ENCODE assay signal across 1 fruit fly cellular context in genomic region chr2L:7204172-7204482, dm6.
TF ChIP-seq lines count a peak whose summit lies in the region.

Gene CG4502, minus strand, starts transcription at chr2L:7204264.

TF ChIP-seq in whole organism, embryonic, 481 proteins besides CTCF, POLR2A, EP300 and RAD21 (continued from another document and continues in another):
- TF ChIP-seq Vsx1 (GFP tag; optimal IDR thresholded peaks at IDR 0.05; lab: Kevin White, UChicago) = no peak
- TF ChIP-seq gro (GFP tag; optimal IDR thresholded peaks at IDR 0.05; lab: Kevin White, UChicago) = peak; percentile 45
- peak; percentile 100 for TF ChIP-seq E2f2 (GFP tag; IDR thresholded peaks at IDR 0.05; lab: Robert Waterston, UW)
- no peak for TF ChIP-seq disco-r (GFP tag; optimal IDR thresholded peaks at IDR 0.05; lab: Kevin White, UChicago)
- TF ChIP-seq H2.0 (GFP tag; IDR thresholded peaks at IDR 0.05; lab: Robert Waterston, UW) = no peak
- TF ChIP-seq klu (GFP tag; IDR thresholded peaks at IDR 0.05; lab: Robert Waterston, UW) = no peak
- TF ChIP-seq CG12391 (tag; optimal IDR thresholded peaks at IDR 0.05; lab: Kevin White, UChicago) = peak; percentile 15
- no peak for TF ChIP-seq jumu (GFP tag; optimal IDR thresholded peaks at IDR 0.05; lab: Kevin White, UChicago)
- no peak for TF ChIP-seq Blimp-1 (GFP tag; optimal IDR thresholded peaks at IDR 0.05; lab: Kevin White, UChicago)
- TF ChIP-seq CG4854 (GFP tag; optimal IDR thresholded peaks at IDR 0.05; lab: Kevin White, UChicago) = no peak
- TF ChIP-seq Hr3 (GFP tag; optimal IDR thresholded peaks at IDR 0.05; lab: Kevin White, UChicago) = no peak
- TF ChIP-seq CG6813 (GFP tag; optimal IDR thresholded peaks at IDR 0.05; lab: Kevin White, UChicago) = no peak
- TF ChIP-seq C15 (GFP tag; IDR thresholded peaks at IDR 0.05; lab: Robert Waterston, UW) = no peak
- peak; percentile 99 for TF ChIP-seq CG14860 (GFP tag; IDR thresholded peaks at IDR 0.05; lab: Robert Waterston, UW; ENCODE audit: partially characterized antibody)
- no peak for TF ChIP-seq seq (GFP tag; IDR thresholded peaks at IDR 0.05; lab: Robert Waterston, UW)
- peak; percentile 100 for TF ChIP-seq CG42726 (GFP tag; IDR thresholded peaks at IDR 0.05; lab: Robert Waterston, UW; ENCODE audit: partially characterized antibody)
- TF ChIP-seq CG9876 (GFP tag; optimal IDR thresholded peaks at IDR 0.05; lab: Kevin White, UChicago) = no peak
- TF ChIP-seq CG9932 (GFP tag; IDR thresholded peaks at IDR 0.05; lab: Robert Waterston, UW) = peak; percentile 78
- peak; percentile 91 for TF ChIP-seq Med (GFP tag; lab: Kevin White, UChicago)
- TF ChIP-seq CG7839 (tag; optimal IDR thresholded peaks at IDR 0.05; lab: Kevin White, UChicago) = no peak
- TF ChIP-seq oc (tag; optimal IDR thresholded peaks at IDR 0.05; lab: Kevin White, UChicago) = no peak
- peak; percentile 30 for TF ChIP-seq CG10147 (GFP tag; optimal IDR thresholded peaks at IDR 0.05; lab: Kevin White, UChicago)
- no peak for TF ChIP-seq gsb (GFP tag; IDR thresholded peaks at IDR 0.05; lab: Robert Waterston, UW)
- no peak for TF ChIP-seq eve (GFP tag; optimal IDR thresholded peaks at IDR 0.05; lab: Kevin White, UChicago)
- TF ChIP-seq CG1792 (GFP tag; optimal IDR thresholded peaks at IDR 0.05; lab: Kevin White, UChicago) = peak; percentile 21
- no peak for TF ChIP-seq ash1 (GFP tag; optimal IDR thresholded peaks at IDR 0.05; lab: Kevin White, UChicago)
- TF ChIP-seq trem (tag; optimal IDR thresholded peaks at IDR 0.05; lab: Kevin White, UChicago) = peak; percentile 75
- TF ChIP-seq CkIIα-i1 (GFP tag; IDR thresholded peaks at IDR 0.05; lab: Robert Waterston, UW) = no peak
- no peak for TF ChIP-seq CG10209 (GFP tag; optimal IDR thresholded peaks at IDR 0.05; lab: Kevin White, UChicago)
- no peak for TF ChIP-seq CG10274 (GFP tag; optimal IDR thresholded peaks at IDR 0.05; lab: Kevin White, UChicago)
- no peak for TF ChIP-seq fru (optimal IDR thresholded peaks at IDR 0.05; lab: Kevin White, UChicago)
- TF ChIP-seq sisA (GFP tag; IDR thresholded peaks at IDR 0.05; lab: Robert Waterston, UW) = no peak
- TF ChIP-seq CG4282 (GFP tag; optimal IDR thresholded peaks at IDR 0.05; lab: Kevin White, UChicago) = no peak
- TF ChIP-seq br (optimal IDR thresholded peaks at IDR 0.05; lab: Kevin White, UChicago) = no peak
- no peak for TF ChIP-seq CG4328 (GFP tag; optimal IDR thresholded peaks at IDR 0.05; lab: Kevin White, UChicago)
- peak; percentile 23 for TF ChIP-seq Side (GFP tag; optimal IDR thresholded peaks at IDR 0.05; lab: Kevin White, UChicago)
- no peak for TF ChIP-seq CG18764 (GFP tag; optimal IDR thresholded peaks at IDR 0.05; lab: Kevin White, UChicago)
- TF ChIP-seq CG12744 (GFP tag; optimal IDR thresholded peaks at IDR 0.05; lab: Kevin White, UChicago) = no peak
- TF ChIP-seq CG7372 (GFP tag; IDR thresholded peaks at IDR 0.05; lab: Robert Waterston, UW) = no peak
- no peak for TF ChIP-seq HLH3B (GFP tag; IDR thresholded peaks at IDR 0.05; lab: Robert Waterston, UW)
- no peak for TF ChIP-seq gcm2 (GFP tag; optimal IDR thresholded peaks at IDR 0.05; lab: Kevin White, UChicago)
- no peak for TF ChIP-seq Drgx (GFP tag; IDR thresholded peaks at IDR 0.05; lab: Robert Waterston, UW)
- peak; percentile 60 for TF ChIP-seq CG3847 (GFP tag; IDR thresholded peaks at IDR 0.05; lab: Robert Waterston, UW)
- peak; percentile 21 for TF ChIP-seq Dek (tag; optimal IDR thresholded peaks at IDR 0.05; lab: Kevin White, UChicago)
- TF ChIP-seq CG11696 (GFP tag; IDR thresholded peaks at IDR 0.05; lab: Robert Waterston, UW) = no peak
- peak; percentile 77 for TF ChIP-seq sob (GFP tag; IDR thresholded peaks at IDR 0.05; lab: Robert Waterston, UW)
- peak; percentile 97 for TF ChIP-seq pzg (GFP tag; optimal IDR thresholded peaks at IDR 0.05; lab: Kevin White, UChicago)
- TF ChIP-seq Scr (GFP tag; IDR thresholded peaks at IDR 0.05; lab: Robert Waterston, UW; ENCODE audit: partially characterized antibody) = peak; percentile 98
- TF ChIP-seq insv (GFP tag; optimal IDR thresholded peaks at IDR 0.05; lab: Kevin White, UChicago) = peak in 1 of 2 experiments; percentile 6
- no peak for TF ChIP-seq sim (GFP tag; IDR thresholded peaks at IDR 0.05; lab: Robert Waterston, UW)
- no peak for TF ChIP-seq Poxn (GFP tag; IDR thresholded peaks at IDR 0.05; lab: Robert Waterston, UW)
- no peak for TF ChIP-seq Doc2 (GFP tag; IDR thresholded peaks at IDR 0.05; lab: Robert Waterston, UW)
- TF ChIP-seq corto (GFP tag; optimal IDR thresholded peaks at IDR 0.05; lab: Kevin White, UChicago) = no peak
- TF ChIP-seq Chrac-16 (GFP tag; optimal IDR thresholded peaks at IDR 0.05; lab: Kevin White, UChicago) = no peak
- TF ChIP-seq Trl (optimal IDR thresholded peaks at IDR 0.05; lab: Kevin White, UChicago) = no peak
- peak; percentile 36 for TF ChIP-seq Trl (GFP tag; optimal IDR thresholded peaks at IDR 0.05; lab: Kevin White, UChicago)
- TF ChIP-seq Aef1 (GFP tag; IDR thresholded peaks at IDR 0.05; lab: Robert Waterston, UW) = no peak
- no peak for TF ChIP-seq CG10543 (GFP tag; optimal IDR thresholded peaks at IDR 0.05; lab: Kevin White, UChicago)
- no peak for TF ChIP-seq dan (GFP tag; IDR thresholded peaks at IDR 0.05; lab: Robert Waterston, UW)
- no peak for TF ChIP-seq CG3726 (GFP tag; IDR thresholded peaks at IDR 0.05; lab: Robert Waterston, UW)
- peak; percentile 73 for TF ChIP-seq MBD-R2 (GFP tag; IDR thresholded peaks at IDR 0.05; lab: Robert Waterston, UW)
- TF ChIP-seq dimm (GFP tag; IDR thresholded peaks at IDR 0.05; lab: Robert Waterston, UW) = no peak
- no peak for TF ChIP-seq kay (GFP tag; optimal IDR thresholded peaks at IDR 0.05; lab: Kevin White, UChicago)
- TF ChIP-seq ab (GFP tag; optimal IDR thresholded peaks at IDR 0.05; lab: Kevin White, UChicago) = no peak
- TF ChIP-seq D (optimal IDR thresholded peaks at IDR 0.05; lab: Kevin White, UChicago) = no peak
- TF ChIP-seq D (GFP tag; optimal IDR thresholded peaks at IDR 0.05; lab: Kevin White, UChicago) = no peak
- no peak for TF ChIP-seq Abd-B (GFP tag; optimal IDR thresholded peaks at IDR 0.05; lab: Kevin White, UChicago)
- TF ChIP-seq gt (GFP tag; IDR thresholded peaks at IDR 0.05; lab: Robert Waterston, UW) = no peak
- no peak for TF ChIP-seq nau (GFP tag; optimal IDR thresholded peaks at IDR 0.05; lab: Kevin White, UChicago)
- TF ChIP-seq Dfd (GFP tag; optimal IDR thresholded peaks at IDR 0.05; lab: Kevin White, UChicago) = no peak
- no peak for TF ChIP-seq CG7745 (tag; optimal IDR thresholded peaks at IDR 0.05; lab: Kevin White, UChicago)
- TF ChIP-seq h (optimal IDR thresholded peaks at IDR 0.05; lab: Kevin White, UChicago) = no peak
- TF ChIP-seq schlank (tag; optimal IDR thresholded peaks at IDR 0.05; lab: Kevin White, UChicago) = no peak
- TF ChIP-seq CG11456 (GFP tag; IDR thresholded peaks at IDR 0.05; lab: Robert Waterston, UW) = no peak
- no peak for TF ChIP-seq scrt (GFP tag; optimal IDR thresholded peaks at IDR 0.05; lab: Kevin White, UChicago)
- no peak for TF ChIP-seq HLHmδ (GFP tag; optimal IDR thresholded peaks at IDR 0.05; lab: Kevin White, UChicago)
- TF ChIP-seq Sox100B (GFP tag; optimal IDR thresholded peaks at IDR 0.05; lab: Kevin White, UChicago) = no peak
- TF ChIP-seq CG43689 (GFP tag; IDR thresholded peaks at IDR 0.05; lab: Robert Waterston, UW) = no peak
- no peak for TF ChIP-seq CG12942 (GFP tag; optimal IDR thresholded peaks at IDR 0.05; lab: Kevin White, UChicago)
- TF ChIP-seq CG8478 (optimal IDR thresholded peaks at IDR 0.05; lab: Kevin White, UChicago) = no peak
- no peak for TF ChIP-seq Fer3 (tag; optimal IDR thresholded peaks at IDR 0.05; lab: Kevin White, UChicago)
- no peak for TF ChIP-seq CG18011 (GFP tag; optimal IDR thresholded peaks at IDR 0.05; lab: Kevin White, UChicago)
- no peak for TF ChIP-seq CG31365 (tag; optimal IDR thresholded peaks at IDR 0.05; lab: Kevin White, UChicago)
- no peak for TF ChIP-seq toy (GFP tag; IDR thresholded peaks at IDR 0.05; lab: Robert Waterston, UW)
- no peak for TF ChIP-seq CG13296 (GFP tag; optimal IDR thresholded peaks at IDR 0.05; lab: Kevin White, UChicago)
- TF ChIP-seq nerfin-1 (tag; optimal IDR thresholded peaks at IDR 0.05; lab: Kevin White, UChicago) = no peak
- no peak for TF ChIP-seq CG7357 (GFP tag; IDR thresholded peaks at IDR 0.05; lab: Robert Waterston, UW)
- peak; percentile 79 for TF ChIP-seq GATAe (GFP tag; conservative IDR thresholded peaks at IDR 0.05; lab: Robert Waterston, UW)
- no peak for TF ChIP-seq Hr78 (GFP tag; optimal IDR thresholded peaks at IDR 0.05; lab: Kevin White, UChicago)
- no peak for TF ChIP-seq cg (GFP tag; optimal IDR thresholded peaks at IDR 0.05; lab: Kevin White, UChicago)
- no peak for TF ChIP-seq CG15269 (tag; optimal IDR thresholded peaks at IDR 0.05; lab: Kevin White, UChicago)
- TF ChIP-seq CG1233 (GFP tag; optimal IDR thresholded peaks at IDR 0.05; lab: Kevin White, UChicago) = no peak
- TF ChIP-seq CG6175 (GFP tag; IDR thresholded peaks at IDR 0.05; lab: Robert Waterston, UW) = no peak
- no peak for TF ChIP-seq CG9215 (GFP tag; IDR thresholded peaks at IDR 0.05; lab: Robert Waterston, UW)
- peak; percentile 7 for TF ChIP-seq maf-S (GFP tag; optimal IDR thresholded peaks at IDR 0.05; lab: Kevin White, UChicago)
- peak; percentile 37 for TF ChIP-seq phol (tag; optimal IDR thresholded peaks at IDR 0.05; lab: Kevin White, UChicago)
- peak; percentile 78 for TF ChIP-seq CG15514 (GFP tag; optimal IDR thresholded peaks at IDR 0.05; lab: Kevin White, UChicago)
- TF ChIP-seq Myb (GFP tag; optimal IDR thresholded peaks at IDR 0.05; lab: Kevin White, UChicago) = peak; percentile 78
- no peak for TF ChIP-seq CG30020 (tag; optimal IDR thresholded peaks at IDR 0.05; lab: Kevin White, UChicago)
- TF ChIP-seq CG8388 (GFP tag; optimal IDR thresholded peaks at IDR 0.05; lab: Kevin White, UChicago) = no peak
- TF ChIP-seq CG34422 (GFP tag; IDR thresholded peaks at IDR 0.05; lab: Robert Waterston, UW) = no peak
- peak; percentile 98 for TF ChIP-seq stwl (tag; optimal IDR thresholded peaks at IDR 0.05; lab: Kevin White, UChicago)
- TF ChIP-seq grn (GFP tag; optimal IDR thresholded peaks at IDR 0.05; lab: Kevin White, UChicago) = no peak
- TF ChIP-seq al (GFP tag; IDR thresholded peaks at IDR 0.05; lab: Robert Waterston, UW) = no peak
- TF ChIP-seq pnt (GFP tag; optimal IDR thresholded peaks at IDR 0.05; lab: Kevin White, UChicago) = no peak
- no peak for TF ChIP-seq NC2β (GFP tag; optimal IDR thresholded peaks at IDR 0.05; lab: Kevin White, UChicago)
- no peak for TF ChIP-seq CG11398 (GFP tag; optimal IDR thresholded peaks at IDR 0.05; lab: Kevin White, UChicago)
- TF ChIP-seq lmd (GFP tag; IDR thresholded peaks at IDR 0.05; lab: Robert Waterston, UW) = no peak
- TF ChIP-seq Tbp (GFP tag; optimal IDR thresholded peaks at IDR 0.05; lab: Kevin White, UChicago) = no peak
- TF ChIP-seq CG10979 (tag; optimal IDR thresholded peaks at IDR 0.05; lab: Kevin White, UChicago) = no peak
- no peak for TF ChIP-seq CG4820 (GFP tag; optimal IDR thresholded peaks at IDR 0.05; lab: Kevin White, UChicago)
- peak; percentile 10 for TF ChIP-seq CG4424 (GFP tag; optimal IDR thresholded peaks at IDR 0.05; lab: Kevin White, UChicago)
- peak; percentile 52 for TF ChIP-seq CG12769 (tag; optimal IDR thresholded peaks at IDR 0.05; lab: Kevin White, UChicago)
- peak; percentile 76 for TF ChIP-seq CG33213 (GFP tag; optimal IDR thresholded peaks at IDR 0.05; lab: Kevin White, UChicago)
- peak; percentile 99 for TF ChIP-seq vnd (GFP tag; IDR thresholded peaks at IDR 0.05; lab: Robert Waterston, UW; ENCODE audit: partially characterized antibody)
- no peak for TF ChIP-seq Oaz (GFP tag; IDR thresholded peaks at IDR 0.05; lab: Robert Waterston, UW)
- TF ChIP-seq CG9609 (GFP tag; optimal IDR thresholded peaks at IDR 0.05; lab: Kevin White, UChicago) = no peak
- no peak for TF ChIP-seq pros (GFP tag; optimal IDR thresholded peaks at IDR 0.05; lab: Kevin White, UChicago)
- TF ChIP-seq CG16779 (GFP tag; IDR thresholded peaks at IDR 0.05; lab: Robert Waterston, UW) = no peak
- peak; percentile 99 for TF ChIP-seq CG16813 (GFP tag; IDR thresholded peaks at IDR 0.05; lab: Robert Waterston, UW; ENCODE audit: partially characterized antibody)
- no peak for TF ChIP-seq CG11723 (GFP tag; optimal IDR thresholded peaks at IDR 0.05; lab: Kevin White, UChicago)
- no peak for TF ChIP-seq zfh2 (GFP tag; optimal IDR thresholded peaks at IDR 0.05; lab: Kevin White, UChicago)
- no peak for TF ChIP-seq CG30431 (GFP tag; optimal IDR thresholded peaks at IDR 0.05; lab: Kevin White, UChicago)
- TF ChIP-seq hth (optimal IDR thresholded peaks at IDR 0.05; lab: Kevin White, UChicago) = no peak
- TF ChIP-seq tll (GFP tag; optimal IDR thresholded peaks at IDR 0.05; lab: Kevin White, UChicago) = no peak
- no peak for TF ChIP-seq pb (GFP tag; optimal IDR thresholded peaks at IDR 0.05; lab: Kevin White, UChicago)
- no peak for TF ChIP-seq CG3065 (GFP tag; optimal IDR thresholded peaks at IDR 0.05; lab: Kevin White, UChicago)
- no peak; the same call in 1 of the 2 replicates for TF ChIP-seq ara (GFP tag; IDR thresholded peaks at IDR 0.05; lab: Robert Waterston, UW)
- no peak for TF ChIP-seq ap (GFP tag; IDR thresholded peaks at IDR 0.05; lab: Robert Waterston, UW)
- TF ChIP-seq trh (GFP tag; optimal IDR thresholded peaks at IDR 0.05; lab: Kevin White, UChicago) = no peak
- TF ChIP-seq CG10431 (GFP tag; optimal IDR thresholded peaks at IDR 0.05; lab: Kevin White, UChicago) = no peak
- TF ChIP-seq Asciz (GFP tag; optimal IDR thresholded peaks at IDR 0.05; lab: Kevin White, UChicago) = no peak
- peak; percentile 100 for TF ChIP-seq Bgb (GFP tag; IDR thresholded peaks at IDR 0.05; lab: Robert Waterston, UW; ENCODE audit: partially characterized antibody)
- TF ChIP-seq pita (GFP tag; optimal IDR thresholded peaks at IDR 0.05; lab: Kevin White, UChicago) = peak; percentile 68
- TF ChIP-seq chn (GFP tag; optimal IDR thresholded peaks at IDR 0.05; lab: Kevin White, UChicago) = no peak
- no peak for TF ChIP-seq dmrt99B (tag; optimal IDR thresholded peaks at IDR 0.05; lab: Kevin White, UChicago)
- no peak for TF ChIP-seq CG9437 (GFP tag; optimal IDR thresholded peaks at IDR 0.05; lab: Kevin White, UChicago)
- no peak for TF ChIP-seq Ravus (GFP tag; IDR thresholded peaks at IDR 0.05; lab: Robert Waterston, UW)
- no peak for TF ChIP-seq Dip3 (GFP tag; optimal IDR thresholded peaks at IDR 0.05; lab: Kevin White, UChicago)
- no peak for TF ChIP-seq CG6654 (GFP tag; optimal IDR thresholded peaks at IDR 0.05; lab: Kevin White, UChicago)
- peak in 1 of 3 experiments; percentile 78 for TF ChIP-seq Stat92E (GFP tag; optimal IDR thresholded peaks at IDR 0.05; lab: Kevin White, UChicago)
